Worm (Caenorhabditis elegans): ENCODE results near the gene Y43F8B.20.
A peak's percentile ranks its signal among the peaks of the same experiment; 100 is the strongest.

Y43F8B.20 gene

DNA sequence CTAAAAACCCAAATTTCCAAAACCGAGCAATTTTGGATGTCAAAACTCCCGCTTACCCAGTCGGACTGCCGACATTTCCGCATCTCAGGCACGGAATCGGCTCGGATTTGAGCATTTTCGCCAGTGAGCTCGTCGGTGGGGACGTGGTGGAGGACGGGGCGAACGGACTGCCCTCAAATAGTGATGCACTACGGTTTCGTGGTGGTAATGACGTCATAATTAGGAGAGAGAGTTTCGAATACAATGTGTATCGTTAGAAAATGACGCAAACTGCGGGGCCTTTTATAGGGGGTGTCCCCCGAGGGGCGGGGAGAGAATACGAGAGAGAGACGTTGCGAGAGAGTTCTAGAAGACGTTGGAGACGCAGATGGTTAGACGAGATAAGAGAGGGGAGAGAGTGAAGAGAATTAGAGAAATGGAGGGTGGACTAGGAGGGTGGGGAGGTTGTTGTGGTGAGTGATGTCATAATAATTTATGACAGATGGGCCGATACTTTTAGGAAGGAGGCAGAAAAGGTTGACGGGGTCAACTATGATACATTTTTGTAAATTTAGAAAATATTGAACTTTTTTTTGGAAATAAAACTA is 26.9 kb downstream of the Y43F8B.20 start (continued):
- TF ChIP-seq lin-26 (GFP tag; IDR thresholded peaks at IDR 0.05) (peak; percentile 48; the same call in 1 of the 2 replicates), pha-4 (tag; optimal IDR thresholded peaks at IDR 0.05) (no peak), ekl-4 (GFP tag; IDR thresholded peaks at IDR 0.05) (peak; percentile 88), B0336.3 (GFP tag; IDR thresholded peaks at IDR 0.05) (peak; percentile 78; the same call in 1 of the 2 replicates), ztf-3 (GFP tag; optimal IDR thresholded peaks at IDR 0.05) (peak; percentile 84), atf-7 (tag; optimal IDR thresholded peaks at IDR 0.05) (peak; percentile 100), T07F8.4 (tag; optimal IDR thresholded peaks at IDR 0.05) (peak; percentile 34), sptf-2 (GFP tag; optimal IDR thresholded peaks at IDR 0.05) (no peak), ceh-40 (GFP tag; IDR thresholded peaks at IDR 0.05) (no peak), F37B4.10 (GFP tag; IDR thresholded peaks at IDR 0.05) (no peak), attf-5 (GFP tag; optimal IDR thresholded peaks at IDR 0.05) (peak; percentile 63)

DNA sequence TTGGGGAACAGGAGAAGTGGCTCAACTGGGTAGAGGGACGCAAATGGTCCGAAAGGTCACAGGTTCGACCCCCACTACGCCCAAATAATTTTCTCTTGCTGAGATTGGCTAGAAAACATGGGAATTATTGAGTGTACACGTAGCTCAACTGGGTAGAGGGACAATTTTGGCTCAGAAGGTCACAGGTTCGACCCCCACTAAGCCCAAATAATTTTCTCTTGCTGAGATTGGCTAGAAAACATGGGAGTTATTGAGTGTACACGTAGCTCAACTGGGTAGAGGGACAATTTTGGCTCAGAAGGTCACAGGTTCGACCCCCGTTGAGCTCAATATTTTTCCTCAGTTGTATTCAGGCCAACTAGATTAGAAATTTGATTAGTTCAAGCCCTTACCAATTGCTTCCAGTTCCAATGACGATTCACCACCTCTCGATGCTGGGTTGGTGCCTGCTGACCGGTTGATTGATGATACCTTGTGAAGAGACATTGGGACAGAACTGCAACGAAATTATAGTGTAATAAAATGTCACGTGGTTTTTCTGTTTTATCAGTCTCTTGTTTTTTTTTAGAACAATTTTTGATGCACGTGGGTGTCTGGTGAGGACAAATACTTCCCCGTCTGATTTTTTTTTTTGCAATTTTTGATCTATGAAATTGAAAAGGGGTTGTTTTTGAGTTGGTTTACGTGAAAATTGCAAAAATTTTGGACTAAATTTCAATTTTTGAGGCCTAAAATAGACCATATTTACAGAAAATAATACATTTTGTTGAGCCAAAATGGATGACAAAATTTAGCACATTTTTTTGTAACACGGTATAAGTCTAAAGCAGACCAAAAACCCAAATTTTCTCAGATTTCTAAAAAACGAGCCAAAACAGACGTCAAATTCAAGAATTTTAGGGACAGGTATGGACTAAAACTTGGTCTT is 28.0 kb downstream of the Y43F8B.20 start:
- TF ChIP-seq chd-7 (tag; optimal IDR thresholded peaks at IDR 0.05) (no peak), mcd-1 (GFP tag; IDR thresholded peaks at IDR 0.05) (peak; percentile 31; the same call in 1 of the 2 replicates), nhr-120 (GFP tag; IDR thresholded peaks at IDR 0.05) (no peak), cebp-2 (GFP tag; IDR thresholded peaks at IDR 0.05) (peak; percentile 63), zim-3 (tag; optimal IDR thresholded peaks at IDR 0.05) (no peak), attf-5 (GFP tag; optimal IDR thresholded peaks at IDR 0.05) (peak; percentile 0), B0336.3 (GFP tag; IDR thresholded peaks at IDR 0.05) (0 out of 2 replicates have a peak, but pooled peaks have one; percentile 18), tbp1 (GFP tag; optimal IDR thresholded peaks at IDR 0.05) (peak; percentile 74), Y56A3A.18 (GFP tag; IDR thresholded peaks at IDR 0.05) (no peak), lag-1 (GFP tag; IDR thresholded peaks at IDR 0.05) (no peak), sea-2 (GFP tag; IDR thresholded peaks at IDR 0.05) (no peak), F52B5.7 (tag; optimal IDR thresholded peaks at IDR 0.05) (no peak), rcor-1 (GFP tag; IDR thresholded peaks at IDR 0.05) (peak; percentile 47; the same call in 1 of the 2 replicates), ama-1 (optimal IDR thresholded peaks at IDR 0.05) (peak; percentile 37), ama-1 (GFP tag; optimal IDR thresholded peaks at IDR 0.05) (peak in 1 of 2 experiments; percentile 20), hlh-26 (GFP tag; conservative IDR thresholded peaks at IDR 0.05) (no peak), nhr-90 (tag; optimal IDR thresholded peaks at IDR 0.05) (peak; percentile 26), rpc-1 (optimal IDR thresholded peaks at IDR 0.05) (peak; percentile 37), rpc-1 (tag; optimal IDR thresholded peaks at IDR 0.05) (peak; percentile 67), cebp-1 (GFP tag; IDR thresholded peaks at IDR 0.05) (no peak), cebp-1 (tag; optimal IDR thresholded peaks at IDR 0.05) (peak; percentile 4), dox-1 (GFP tag; IDR thresholded peaks at IDR 0.05) (no peak; the same call in 1 of the 2 replicates), sptf-2 (GFP tag; optimal IDR thresholded peaks at IDR 0.05) (no peak), B0261.1 (tag; optimal IDR thresholded peaks at IDR 0.05) (peak; percentile 55), fkh-3 (tag; optimal IDR thresholded peaks at IDR 0.05) (no peak), lin-35 (GFP tag; optimal IDR thresholded peaks at IDR 0.05) (peak in 1 of 3 experiments; percentile 14), mes-4 (tag; optimal IDR thresholded peaks at IDR 0.05) (peak; percentile 53), F57A8.1 (GFP tag; optimal IDR thresholded peaks at IDR 0.05) (no peak), ceh-91 (GFP tag; IDR thresholded peaks at IDR 0.05) (no peak), die-1 (tag; optimal IDR thresholded peaks at IDR 0.05) (peak; percentile 13), D2030.7 (GFP tag; IDR thresholded peaks at IDR 0.05) (no peak), nfyb-1 (GFP tag; IDR thresholded peaks at IDR 0.05) (0 out of 2 replicates have a peak, but pooled peaks have one; percentile 53), zfh-2 (GFP tag; conservative IDR thresholded peaks at IDR 0.05) (no peak), nhr-80 (tag; optimal IDR thresholded peaks at IDR 0.05) (no peak), ztf-22 (GFP tag; optimal IDR thresholded peaks at IDR 0.05) (no peak), F23B12.7 (tag; optimal IDR thresholded peaks at IDR 0.05; ENCODE audit: insufficient read depth) (no peak), lin-54 (GFP tag; optimal IDR thresholded peaks at IDR 0.05) (no peak), nhr-179 (tag; optimal IDR thresholded peaks at IDR 0.05) (no peak)

Measured in whole organism, young adult.